Fruit fly (Drosophila melanogaster): Measurements from ENCODE around the gene cutlet.

Gene cutlet

DNA sequence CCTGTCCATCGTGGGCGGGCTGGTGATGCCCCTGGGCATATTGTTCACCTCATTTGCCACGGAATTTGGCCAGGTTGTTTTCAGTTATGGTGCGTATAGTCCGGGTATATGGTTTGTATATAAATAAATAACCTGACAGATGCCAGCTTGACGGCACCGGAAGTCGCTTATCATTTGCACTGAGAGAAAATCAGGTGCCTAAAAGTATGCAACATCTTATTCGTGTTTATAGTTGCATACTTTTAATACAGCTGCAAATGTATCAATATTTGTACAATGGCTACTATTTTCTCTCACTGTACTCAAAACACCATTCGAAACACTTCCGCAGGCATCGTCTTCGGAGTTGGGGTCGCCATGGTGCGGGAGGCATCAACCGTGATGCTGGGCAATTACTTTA is 37.1 kb upstream of the cutlet start:
- peak; percentile 16 for TF ChIP-seq rgr (GFP tag; optimal IDR thresholded peaks at IDR 0.05)
- peak; percentile 3 for TF ChIP-seq h (GFP tag; optimal IDR thresholded peaks at IDR 0.05)
- TF ChIP-seq Myc (optimal IDR thresholded peaks at IDR 0.05) = peak; percentile 31
- TF ChIP-seq brk (GFP tag; optimal IDR thresholded peaks at IDR 0.05) = no peak
- no peak for TF ChIP-seq Rel (GFP tag; optimal IDR thresholded peaks at IDR 0.05)
- TF ChIP-seq Rel (tag; optimal IDR thresholded peaks at IDR 0.05) = no peak

DNA sequence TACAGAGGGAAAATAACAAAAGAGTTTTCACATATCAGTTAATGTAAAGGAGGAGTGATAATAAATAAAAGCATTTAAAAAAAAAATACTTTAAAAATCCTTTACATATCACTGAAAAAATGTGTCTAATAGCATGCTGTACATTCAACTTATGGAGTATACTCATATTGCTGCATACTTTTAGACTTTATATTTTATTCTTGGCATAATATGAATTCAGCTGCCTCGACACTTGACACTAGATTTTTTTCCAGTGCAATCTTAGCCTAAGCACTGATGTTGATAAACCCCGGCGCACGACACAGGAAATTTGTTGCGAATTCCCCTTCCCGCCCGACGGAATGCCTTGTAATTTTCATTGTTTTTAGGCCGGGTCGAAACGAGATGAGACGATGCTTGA is 28.9 kb upstream of the cutlet start:
- TF ChIP-seq Myc (optimal IDR thresholded peaks at IDR 0.05) = no peak
- TF ChIP-seq Rel (GFP tag; optimal IDR thresholded peaks at IDR 0.05) = no peak
- TF ChIP-seq Rel (tag; optimal IDR thresholded peaks at IDR 0.05) = no peak
- no peak for TF ChIP-seq h (GFP tag; optimal IDR thresholded peaks at IDR 0.05)
- no peak for TF ChIP-seq tai (GFP tag; optimal IDR thresholded peaks at IDR 0.05)

DNA sequence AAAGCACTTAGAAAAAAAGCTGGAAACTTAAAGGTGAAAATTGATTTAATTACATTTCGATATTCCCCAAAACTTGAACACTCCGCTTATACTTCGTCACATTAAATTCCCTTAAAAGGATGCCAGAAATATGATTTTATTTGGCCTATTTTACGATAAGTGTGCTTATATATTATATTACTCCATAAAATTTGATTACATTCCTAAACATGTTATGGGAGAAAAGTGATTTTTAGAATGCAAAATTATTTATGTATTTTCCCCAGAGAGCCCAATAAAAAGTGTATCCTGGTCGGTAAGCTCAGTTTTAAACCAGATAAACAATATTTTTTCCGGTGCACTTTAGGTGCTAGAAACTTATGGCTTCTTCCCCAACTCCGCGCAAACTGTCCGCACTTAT is 26.1 kb upstream of the cutlet start:
- TF ChIP-seq Rel (GFP tag; optimal IDR thresholded peaks at IDR 0.05) (no peak), Rel (tag; optimal IDR thresholded peaks at IDR 0.05) (no peak)

DNA sequence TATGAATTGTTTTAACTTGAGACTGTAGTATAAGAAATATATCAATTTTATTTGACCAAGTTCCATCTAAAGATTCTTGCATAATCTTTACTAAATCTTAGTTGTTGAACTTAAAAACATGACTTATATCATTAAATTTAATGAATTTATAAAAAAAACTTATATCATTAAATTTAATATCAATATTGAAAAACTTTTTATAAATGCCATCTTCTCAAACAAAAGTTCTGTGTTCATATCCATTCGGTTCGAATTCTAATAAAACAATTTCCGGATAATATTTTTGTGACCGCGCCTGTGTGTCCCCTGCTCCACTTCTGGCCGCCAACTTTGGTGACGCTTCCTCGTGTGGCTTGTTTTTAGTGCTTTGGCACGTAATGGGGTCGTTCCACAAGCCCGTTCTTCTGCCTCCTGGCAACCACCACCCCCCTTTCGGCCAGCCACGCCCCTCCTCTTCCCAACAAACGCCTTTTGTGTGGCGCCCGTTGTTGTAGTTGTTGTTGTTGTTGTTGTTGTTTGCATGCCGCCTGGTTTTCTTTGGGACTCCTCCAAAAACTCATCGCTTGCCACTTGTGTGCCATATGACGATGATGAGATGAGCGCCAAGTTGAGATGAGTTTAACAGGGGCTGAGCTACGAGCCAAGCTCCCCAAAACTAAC is 25.6 kb upstream of the cutlet start:
- TF ChIP-seq Abd-B (GFP tag; optimal IDR thresholded peaks at IDR 0.05) = no peak
- no peak for TF ChIP-seq br (GFP tag; optimal IDR thresholded peaks at IDR 0.05)
- TF ChIP-seq woc (GFP tag; optimal IDR thresholded peaks at IDR 0.05) = no peak
- TF ChIP-seq Hnf4 (GFP tag; optimal IDR thresholded peaks at IDR 0.05) = no peak
- TF ChIP-seq OdsH (GFP tag; optimal IDR thresholded peaks at IDR 0.05) = no peak
- TF ChIP-seq sage (GFP tag; optimal IDR thresholded peaks at IDR 0.05) = no peak
- TF ChIP-seq ey (GFP tag; optimal IDR thresholded peaks at IDR 0.05) = no peak
- no peak for TF ChIP-seq brk (GFP tag; optimal IDR thresholded peaks at IDR 0.05)
- TF ChIP-seq GATAd (GFP tag; optimal IDR thresholded peaks at IDR 0.05) = no peak
- no peak for TF ChIP-seq Dfd (GFP tag; optimal IDR thresholded peaks at IDR 0.05)
- TF ChIP-seq sv (GFP tag; optimal IDR thresholded peaks at IDR 0.05) = no peak
- no peak for TF ChIP-seq Vsx2 (GFP tag; optimal IDR thresholded peaks at IDR 0.05; ENCODE audit: partially characterized antibody)
- TF ChIP-seq CG9705 (GFP tag; optimal IDR thresholded peaks at IDR 0.05) = no peak
- TF ChIP-seq HLH106 (tag; optimal IDR thresholded peaks at IDR 0.05) = no peak
- no peak for TF ChIP-seq Myc (optimal IDR thresholded peaks at IDR 0.05)

DNA sequence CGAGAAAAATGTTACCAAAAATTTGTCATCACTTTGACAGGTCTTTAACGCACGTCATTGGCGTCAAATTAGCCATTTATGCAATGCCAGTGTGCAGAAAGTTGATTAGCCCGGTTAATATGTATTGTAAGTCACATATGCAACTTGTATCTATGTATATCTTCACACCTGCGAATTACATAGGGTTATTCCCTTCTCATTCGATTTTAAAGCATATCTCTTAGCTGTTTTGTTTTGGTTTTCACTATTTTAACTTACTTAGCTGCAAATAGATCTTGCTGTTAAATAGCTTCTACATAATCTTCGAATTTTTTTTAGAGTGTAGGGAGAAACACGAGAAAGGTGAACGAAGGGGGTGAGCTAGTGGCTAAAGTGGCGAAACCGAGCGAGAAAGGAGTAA is 19.5 kb upstream of the cutlet start:
- TF ChIP-seq br (GFP tag; optimal IDR thresholded peaks at IDR 0.05) (no peak), OdsH (GFP tag; optimal IDR thresholded peaks at IDR 0.05) (no peak), Sp1 (GFP tag; optimal IDR thresholded peaks at IDR 0.05) (no peak), fru (GFP tag; optimal IDR thresholded peaks at IDR 0.05) (no peak), pan (optimal IDR thresholded peaks at IDR 0.05) (no peak), N (GFP tag; optimal IDR thresholded peaks at IDR 0.05) (no peak), jim (GFP tag; optimal IDR thresholded peaks at IDR 0.05) (no peak), Jra (GFP tag; optimal IDR thresholded peaks at IDR 0.05) (no peak), Hnf4 (GFP tag; optimal IDR thresholded peaks at IDR 0.05) (no peak), Dif (GFP tag; optimal IDR thresholded peaks at IDR 0.05; ENCODE audit: partially characterized antibody) (no peak), lola (GFP tag; optimal IDR thresholded peaks at IDR 0.05) (no peak), Rel (GFP tag; optimal IDR thresholded peaks at IDR 0.05) (no peak), Rel (tag; optimal IDR thresholded peaks at IDR 0.05) (no peak), HLH106 (tag; optimal IDR thresholded peaks at IDR 0.05) (no peak), Vsx2 (GFP tag; optimal IDR thresholded peaks at IDR 0.05; ENCODE audit: partially characterized antibody) (no peak), CrebA (GFP tag; optimal IDR thresholded peaks at IDR 0.05; ENCODE audit: borderline replicate concordance) (no peak), Mio (GFP tag; optimal IDR thresholded peaks at IDR 0.05) (no peak), foxo (GFP tag; optimal IDR thresholded peaks at IDR 0.05) (no peak), sage (GFP tag; optimal IDR thresholded peaks at IDR 0.05) (no peak)

Measured in whole organism, wandering third instar larva.